Worm (Caenorhabditis elegans): ENCODE measurements around the gene ikke-1.

The ikke-1 gene

DNA sequence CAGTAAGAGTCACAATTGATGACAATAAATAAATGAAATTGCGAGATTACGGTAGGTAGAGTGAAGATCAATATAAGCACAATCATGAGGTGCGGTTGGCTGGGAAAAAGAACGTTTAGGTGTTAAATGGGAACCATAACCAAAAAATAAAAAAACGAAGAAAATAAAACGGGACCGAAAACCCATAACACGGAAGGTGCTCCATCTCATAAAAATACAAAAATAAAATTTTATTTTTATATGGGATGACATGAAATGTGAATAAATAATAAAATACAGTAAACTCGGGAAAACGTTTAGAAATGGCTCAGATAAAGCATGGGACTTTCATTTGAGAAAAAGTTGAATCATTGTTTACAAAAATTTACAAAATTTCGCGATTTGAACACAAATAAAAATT lies 25.0 kb upstream of the ikke-1 start, which contains the start of gene F02A9.7:
F02A9.7 (minus strand) TSS at position 101 of the 400 bp plus-strand sequence.
- TF ChIP-seq snpc-1.1 (tag; optimal IDR thresholded peaks at IDR 0.05; ENCODE audit: insufficient read depth) (no peak), tbp1 (GFP tag; optimal IDR thresholded peaks at IDR 0.05) (no peak), F22D6.2 (tag; optimal IDR thresholded peaks at IDR 0.05) (no peak), unc-130 (GFP tag; optimal IDR thresholded peaks at IDR 0.05) (no peak), attf-6 (GFP tag; IDR thresholded peaks at IDR 0.05) (no peak), him-1 (tag; optimal IDR thresholded peaks at IDR 0.05) (no peak), ztf-22 (GFP tag; optimal IDR thresholded peaks at IDR 0.05) (no peak), ceh-40 (GFP tag; IDR thresholded peaks at IDR 0.05) (no peak), Y53G8AR.9 (GFP tag; conservative IDR thresholded peaks at IDR 0.05) (no peak), dox-1 (GFP tag; IDR thresholded peaks at IDR 0.05) (no peak)

- no peak for TF ChIP-seq Y56A3A.18 (GFP tag; IDR thresholded peaks at IDR 0.05)
- TF ChIP-seq bed-2 (GFP tag; IDR thresholded peaks at IDR 0.05): no peak
- no peak for TF ChIP-seq mes-4 (tag; optimal IDR thresholded peaks at IDR 0.05)
- no peak for TF ChIP-seq fkh-3 (tag; optimal IDR thresholded peaks at IDR 0.05)
- no peak for TF ChIP-seq rec-8 (tag; optimal IDR thresholded peaks at IDR 0.05)
- TF ChIP-seq lin-35 (GFP tag; optimal IDR thresholded peaks at IDR 0.05): no peak
- no peak for TF ChIP-seq C06A6.2 (GFP tag; conservative IDR thresholded peaks at IDR 0.05)
- no peak for TF ChIP-seq hlh-26 (GFP tag; conservative IDR thresholded peaks at IDR 0.05)
- TF ChIP-seq ztf-6 (GFP tag; IDR thresholded peaks at IDR 0.05): no peak
- TF ChIP-seq F37B4.10 (GFP tag; IDR thresholded peaks at IDR 0.05): no peak
- no peak for TF ChIP-seq attf-3 (GFP tag; conservative IDR thresholded peaks at IDR 0.05)
- TF ChIP-seq akir-1 (GFP tag; optimal IDR thresholded peaks at IDR 0.05): no peak
- TF ChIP-seq lin-26 (GFP tag; IDR thresholded peaks at IDR 0.05): no peak
- TF ChIP-seq nfya-1 (tag; optimal IDR thresholded peaks at IDR 0.05; ENCODE audit: borderline replicate concordance, insufficient read depth): no peak
Measured at ce11 chrIII:9072704-9073103, 22.2 kb upstream of the ikke-1 start.

DNA sequence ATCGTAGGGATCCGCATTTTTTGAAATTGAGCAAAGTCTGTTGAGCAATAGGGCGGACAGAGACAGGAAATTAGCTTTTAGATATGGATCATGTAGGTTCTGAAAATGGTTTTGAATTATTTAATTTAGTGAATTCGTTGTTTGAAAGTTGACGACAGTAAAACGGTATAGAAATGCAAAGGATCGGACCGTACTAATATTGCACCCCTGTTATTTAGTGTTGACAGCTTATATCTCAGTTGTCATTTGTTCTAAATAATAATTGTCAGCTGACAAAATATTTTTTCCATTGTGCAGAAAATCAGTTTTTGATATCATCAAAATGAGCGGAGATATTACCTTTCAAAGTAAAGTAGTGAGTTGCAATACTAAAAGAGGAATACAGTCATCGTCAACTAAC lies 20.9 kb upstream of the ikke-1 start, which contains the start of gene lin-12:
lin-12 (minus strand) TSS at position 101 of the 400 bp plus-strand sequence.
- TF ChIP-seq mxl-1 (tag; optimal IDR thresholded peaks at IDR 0.05) (no peak), bed-1 (GFP tag; IDR thresholded peaks at IDR 0.05) (no peak), sdz-38 (tag; optimal IDR thresholded peaks at IDR 0.05) (no peak), tbp1 (GFP tag; optimal IDR thresholded peaks at IDR 0.05) (no peak), die-1 (tag; optimal IDR thresholded peaks at IDR 0.05) (no peak), ztf-6 (GFP tag; IDR thresholded peaks at IDR 0.05) (no peak), lin-40 (tag; optimal IDR thresholded peaks at IDR 0.05) (no peak)

- TF ChIP-seq hlh-26 (GFP tag; conservative IDR thresholded peaks at IDR 0.05) (no peak), tlf-1 (GFP tag; optimal IDR thresholded peaks at IDR 0.05) (no peak), ceh-79 (tag; optimal IDR thresholded peaks at IDR 0.05) (no peak), dpl-1 (GFP tag; optimal IDR thresholded peaks at IDR 0.05) (no peak), ztf-26 (tag; optimal IDR thresholded peaks at IDR 0.05) (no peak), lsy-27 (tag; optimal IDR thresholded peaks at IDR 0.05; ENCODE audit: borderline replicate concordance, insufficient read depth) (no peak), B0261.1 (tag; optimal IDR thresholded peaks at IDR 0.05) (no peak), nhr-90 (tag; optimal IDR thresholded peaks at IDR 0.05) (no peak), bed-1 (GFP tag; IDR thresholded peaks at IDR 0.05) (no peak), F37B4.10 (GFP tag; IDR thresholded peaks at IDR 0.05) (no peak), nfya-1 (tag; optimal IDR thresholded peaks at IDR 0.05; ENCODE audit: borderline replicate concordance, insufficient read depth) (no peak), let-607 (tag; optimal IDR thresholded peaks at IDR 0.05) (no peak), bed-2 (GFP tag; IDR thresholded peaks at IDR 0.05) (no peak), attf-5 (GFP tag; optimal IDR thresholded peaks at IDR 0.05) (no peak)
Measured at ce11 chrIII:9069712-9070111, 19.2 kb upstream of the ikke-1 start.
